Worm (Caenorhabditis elegans): ENCODE measurements around the gene F47B8.18.

F47B8.18 gene

ce11 chrV:14294396-14294795 lies 30.9 kb downstream of the F47B8.18 start, which contains the start of gene F14D7.9:
Gene F14D7.9, plus strand, starts transcription at chrV:14294696.
- TF ChIP-seq tbx-37 (GFP tag; conservative IDR thresholded peaks at IDR 0.05), result no peak
- TF ChIP-seq hmbx-1 (tag; optimal IDR thresholded peaks at IDR 0.05), result no peak
- no peak for TF ChIP-seq tbx-11 (GFP tag; IDR thresholded peaks at IDR 0.05)
- no peak for TF ChIP-seq ama-1 (optimal IDR thresholded peaks at IDR 0.05)
- TF ChIP-seq hnd-1 (tag; optimal IDR thresholded peaks at IDR 0.05), result no peak
- no peak for TF ChIP-seq F13C5.2 (tag; optimal IDR thresholded peaks at IDR 0.05)
- no peak for TF ChIP-seq flt-1 (GFP tag; IDR thresholded peaks at IDR 0.05)
- no peak for TF ChIP-seq B0310.2 (tag; optimal IDR thresholded peaks at IDR 0.05)
- TF ChIP-seq ceh-13 (GFP tag; optimal IDR thresholded peaks at IDR 0.05), result no peak
- TF ChIP-seq aly-1 (tag; optimal IDR thresholded peaks at IDR 0.05), result no peak
- TF ChIP-seq pes-1 (GFP tag; IDR thresholded peaks at IDR 0.05), result no peak
- TF ChIP-seq ceh-36 (tag; optimal IDR thresholded peaks at IDR 0.05), result no peak
- TF ChIP-seq scrt-1 (GFP tag; IDR thresholded peaks at IDR 0.05), result no peak
- no peak for TF ChIP-seq sea-1 (GFP tag; conservative IDR thresholded peaks at IDR 0.05)
- TF ChIP-seq hmg-4 (GFP tag; optimal IDR thresholded peaks at IDR 0.05), result no peak
- TF ChIP-seq tra-4 (tag; optimal IDR thresholded peaks at IDR 0.05), result no peak

- TF ChIP-seq scrt-1 (GFP tag; IDR thresholded peaks at IDR 0.05) (no peak), tra-4 (tag; optimal IDR thresholded peaks at IDR 0.05) (no peak), hmg-4 (GFP tag; optimal IDR thresholded peaks at IDR 0.05) (no peak), tbx-37 (GFP tag; conservative IDR thresholded peaks at IDR 0.05) (no peak), hnd-1 (tag; optimal IDR thresholded peaks at IDR 0.05) (no peak), ets-7 (tag; optimal IDR thresholded peaks at IDR 0.05) (no peak), tbx-11 (GFP tag; IDR thresholded peaks at IDR 0.05) (no peak)
Observed at ce11 chrV:14293667-14294194, 31.5 kb downstream of the F47B8.18 start, which contains the start of gene F14D7.2. Gene F14D7.2, minus strand, starts transcription at chrV:14293717.

- TF ChIP-seq tbx-11 (GFP tag; IDR thresholded peaks at IDR 0.05), result no peak
- no peak for TF ChIP-seq tra-4 (tag; optimal IDR thresholded peaks at IDR 0.05)
Observed at ce11 chrV:14290636-14291035, 34.6 kb downstream of the F47B8.18 start, which contains the start of gene F14D7.18. Gene F14D7.18, minus strand, starts transcription at chrV:14290736.

- TF ChIP-seq pes-1 (GFP tag; IDR thresholded peaks at IDR 0.05) (no peak), tbx-11 (GFP tag; IDR thresholded peaks at IDR 0.05) (no peak), aly-1 (tag; optimal IDR thresholded peaks at IDR 0.05) (no peak), ama-1 (optimal IDR thresholded peaks at IDR 0.05) (no peak), ceh-36 (tag; optimal IDR thresholded peaks at IDR 0.05) (no peak), F13C5.2 (tag; optimal IDR thresholded peaks at IDR 0.05) (no peak), ets-7 (tag; optimal IDR thresholded peaks at IDR 0.05) (no peak), hmg-4 (GFP tag; optimal IDR thresholded peaks at IDR 0.05) (no peak), hnd-1 (tag; optimal IDR thresholded peaks at IDR 0.05) (no peak), flt-1 (GFP tag; IDR thresholded peaks at IDR 0.05) (no peak)
Observed at ce11 chrV:14289363-14289762, 35.9 kb downstream of the F47B8.18 start, which contains the start of gene F14D7.1. Gene F14D7.1, minus strand, starts transcription at chrV:14289463.

ce11 chrV:14285803-14286202 lies 39.5 kb downstream of the F47B8.18 start, which contains the start of gene F40G12.11:
Gene F40G12.11, plus strand, starts transcription at chrV:14286171.
- TF ChIP-seq hmbx-1 (tag; optimal IDR thresholded peaks at IDR 0.05) (no peak), B0310.2 (tag; optimal IDR thresholded peaks at IDR 0.05) (no peak), ceh-13 (GFP tag; optimal IDR thresholded peaks at IDR 0.05) (no peak), pes-1 (GFP tag; IDR thresholded peaks at IDR 0.05) (no peak), tbx-37 (GFP tag; conservative IDR thresholded peaks at IDR 0.05) (no peak), hmg-4 (GFP tag; optimal IDR thresholded peaks at IDR 0.05) (no peak), ceh-36 (tag; optimal IDR thresholded peaks at IDR 0.05) (no peak)

ce11 chrV:14283241-14283640 lies 42.0 kb downstream of the F47B8.18 start, which contains the start of gene F40G12.10:
Gene F40G12.10, plus strand, starts transcription at chrV:14283541.
- no peak for TF ChIP-seq sea-1 (GFP tag; conservative IDR thresholded peaks at IDR 0.05)
- no peak for TF ChIP-seq hmg-4 (GFP tag; optimal IDR thresholded peaks at IDR 0.05)
- TF ChIP-seq F13C5.2 (tag; optimal IDR thresholded peaks at IDR 0.05), result no peak
- TF ChIP-seq ceh-36 (tag; optimal IDR thresholded peaks at IDR 0.05), result no peak
- TF ChIP-seq scrt-1 (GFP tag; IDR thresholded peaks at IDR 0.05), result no peak
- no peak for TF ChIP-seq flt-1 (GFP tag; IDR thresholded peaks at IDR 0.05)
- no peak for TF ChIP-seq tbx-37 (GFP tag; conservative IDR thresholded peaks at IDR 0.05)
- no peak for TF ChIP-seq aly-1 (tag; optimal IDR thresholded peaks at IDR 0.05)
- TF ChIP-seq ceh-13 (GFP tag; optimal IDR thresholded peaks at IDR 0.05), result no peak
- no peak for TF ChIP-seq tra-4 (tag; optimal IDR thresholded peaks at IDR 0.05)
- no peak for TF ChIP-seq ama-1 (optimal IDR thresholded peaks at IDR 0.05)
- no peak for TF ChIP-seq B0310.2 (tag; optimal IDR thresholded peaks at IDR 0.05)
- no peak for TF ChIP-seq tbx-11 (GFP tag; IDR thresholded peaks at IDR 0.05)

- no peak for TF ChIP-seq sea-1 (GFP tag; conservative IDR thresholded peaks at IDR 0.05)
- TF ChIP-seq tbx-11 (GFP tag; IDR thresholded peaks at IDR 0.05), result no peak
- TF ChIP-seq ceh-36 (tag; optimal IDR thresholded peaks at IDR 0.05), result no peak
- TF ChIP-seq tbx-37 (GFP tag; conservative IDR thresholded peaks at IDR 0.05), result no peak
- TF ChIP-seq ets-7 (tag; optimal IDR thresholded peaks at IDR 0.05), result no peak
- TF ChIP-seq hmg-4 (GFP tag; optimal IDR thresholded peaks at IDR 0.05), result no peak
- no peak for TF ChIP-seq tra-4 (tag; optimal IDR thresholded peaks at IDR 0.05)
- TF ChIP-seq ceh-13 (GFP tag; optimal IDR thresholded peaks at IDR 0.05), result no peak
- no peak for TF ChIP-seq F13C5.2 (tag; optimal IDR thresholded peaks at IDR 0.05)
- TF ChIP-seq pes-1 (GFP tag; IDR thresholded peaks at IDR 0.05), result no peak
- no peak for TF ChIP-seq scrt-1 (GFP tag; IDR thresholded peaks at IDR 0.05)
- no peak for TF ChIP-seq B0310.2 (tag; optimal IDR thresholded peaks at IDR 0.05)
- no peak for TF ChIP-seq hmbx-1 (tag; optimal IDR thresholded peaks at IDR 0.05)
- TF ChIP-seq hnd-1 (tag; optimal IDR thresholded peaks at IDR 0.05), result no peak
- no peak for TF ChIP-seq ama-1 (optimal IDR thresholded peaks at IDR 0.05)
- no peak for TF ChIP-seq aly-1 (tag; optimal IDR thresholded peaks at IDR 0.05)
- TF ChIP-seq flt-1 (GFP tag; IDR thresholded peaks at IDR 0.05), result no peak
Observed at ce11 chrV:14282222-14282709, 43.0 kb downstream of the F47B8.18 start, which contains the start of the genes srt-74 and F40G12.9. Gene srt-74, minus strand, starts transcription at chrV:14282322. Gene F40G12.9, plus strand, starts transcription at chrV:14282659.

Data from whole organism, early embryonic.